Worm (Caenorhabditis elegans) whole organism, midembryonic: ENCODE data around the gene F31D5.2.

ENCODE experiments used
- cog-1 ChIP-seq: sonication (generic microtip); optimal IDR thresholded peaks from 2 replicates; lab custom pipeline; 2016; ENCODE audit warnings: missing genetic modification characterization, missing compliant biosample characterization
- klf-2 ChIP-seq: fragments of 200-800 bp; sonication (Bioruptor generic); conservative IDR thresholded peaks from 2 replicates; pipeline ENCODE4 v1.3.6; 2022; ENCODE audit warnings: missing genetic modification reagents, missing genetic modification characterization, missing compliant biosample characterization
- ref-1 ChIP-seq: fragments of 200-800 bp; sonication (Bioruptor generic); conservative IDR thresholded peaks from 2 replicates; pipeline ENCODE4 v1.3.6; 2022; ENCODE audit warnings: missing genetic modification reagents, missing genetic modification characterization, missing compliant biosample characterization
- ztf-23 ChIP-seq: fragments of 200-800 bp; sonication (Bioruptor generic); IDR thresholded peaks from 2 replicates; pipeline ENCODE4 v1.3.6; 2022; ENCODE audit warnings: missing genetic modification reagents, missing genetic modification characterization, missing compliant biosample characterization
- ztf-29 ChIP-seq: fragments of 200-800 bp; sonication (Bioruptor generic); IDR thresholded peaks from 2 replicates; pipeline ENCODE4 v1.3.6; 2022; ENCODE audit warnings: missing genetic modification reagents, missing genetic modification characterization, missing compliant biosample characterization

ce11 chrII:4211113-4211512 is 4.3 kb upstream of the F31D5.2 start, which contains the start of gene F31D5.7:
- no peak for TF ChIP-seq cog-1 (tag; lab: Kevin White, UChicago)
- no peak for TF ChIP-seq klf-2
- TF ChIP-seq ztf-23 (GFP tag; lab: Robert Waterston, UW): no peak
- TF ChIP-seq ref-1 (GFP tag; lab: Robert Waterston, UW): no peak
- no peak for TF ChIP-seq ztf-29 (GFP tag; lab: Robert Waterston, UW)
